Worm (Caenorhabditis elegans): Measurements from ENCODE around the gene spat-2.

ce11 chrIII:11054032-11054431 lies 17.3 kb downstream of the spat-2 start:
- TF ChIP-seq ccch-3 (GFP tag; optimal IDR thresholded peaks at IDR 0.05) (no peak), nhr-80 (tag; optimal IDR thresholded peaks at IDR 0.05) (no peak), atf-7 (tag; optimal IDR thresholded peaks at IDR 0.05) (no peak)
